Worm (Caenorhabditis elegans) whole organism, L4/young adult: ENCODE results near the gene slc-17.7.

Source experiments
- W03F9.2 ChIP-seq: fragments of 150-350 bp; optimal IDR thresholded peaks from 2 replicates; lab custom pipeline; 2014; ENCODE audit warnings: missing biosample characterization, missing genetic modification characterization
- dao-5 ChIP-seq: sonication (generic microtip); optimal IDR thresholded peaks from 2 replicates; lab custom pipeline; 2016; ENCODE audit warnings: missing genotype, missing genetic modification characterization, moderate library complexity, missing compliant biosample characterization
- him-1 ChIP-seq: sonication (generic microtip); optimal IDR thresholded peaks from 2 replicates; lab custom pipeline; 2016; ENCODE audit warnings: missing genotype, missing genetic modification reagents, missing genetic modification characterization, missing compliant biosample characterization

The slc-17.7 gene

ce11 chrV:9243171-9243996 is 22.9 kb downstream of the slc-17.7 start, which contains the start of gene glo-4:
Gene glo-4 (minus strand): TSS chrV:9243221.
- no peak for TF ChIP-seq him-1 (tag; lab: Kevin White, UChicago)
- no peak for TF ChIP-seq dao-5 (tag; lab: Kevin White, UChicago)
- peak; percentile 13 for TF ChIP-seq W03F9.2

ce11 chrV:9232296-9232695 is 34.0 kb downstream of the slc-17.7 start, which contains the start of gene F07C3.3:
Gene F07C3.3 (minus strand): TSS chrV:9232396.
- no peak for TF ChIP-seq dao-5 (tag; lab: Kevin White, UChicago)
- no peak for TF ChIP-seq him-1 (tag; lab: Kevin White, UChicago)
- no peak for TF ChIP-seq W03F9.2

ce11 chrV:9225675-9226144 is 40.6 kb downstream of the slc-17.7 start, which contains the start of gene F07C3.2:
Gene F07C3.2 (plus strand): TSS chrV:9226094.
- TF ChIP-seq him-1 (tag; lab: Kevin White, UChicago) = peak; percentile 23
- no peak for TF ChIP-seq W03F9.2

- no peak for TF ChIP-seq W03F9.2
- no peak for TF ChIP-seq him-1 (tag; lab: Kevin White, UChicago)
- TF ChIP-seq dao-5 (tag; lab: Kevin White, UChicago) = no peak
These were observed 41.3 kb downstream of the slc-17.7 start for ce11 chrV:9224981-9225380.

- TF ChIP-seq W03F9.2 (no peak), dao-5 (tag; lab: Kevin White, UChicago) (no peak), him-1 (tag; lab: Kevin White, UChicago) (no peak)
These were observed 41.9 kb downstream of the slc-17.7 start for ce11 chrV:9224377-9224776.

- TF ChIP-seq him-1 (tag; lab: Kevin White, UChicago) (no peak), W03F9.2 (no peak), dao-5 (tag; lab: Kevin White, UChicago) (no peak)
These were observed 43.5 kb downstream of the slc-17.7 start for ce11 chrV:9222819-9223218.

- TF ChIP-seq him-1 (tag; lab: Kevin White, UChicago) (no peak), dao-5 (tag; lab: Kevin White, UChicago) (no peak), W03F9.2 (no peak)
These were observed 44.7 kb downstream of the slc-17.7 start, which contains the start of gene grd-6 for ce11 chrV:9221566-9221965. Gene grd-6 (plus strand): TSS chrV:9221866.

ce11 chrV:9220444-9220843 is 45.9 kb downstream of the slc-17.7 start:
- TF ChIP-seq W03F9.2 (no peak), him-1 (tag; lab: Kevin White, UChicago) (no peak), dao-5 (tag; lab: Kevin White, UChicago) (no peak)

ce11 chrV:9219390-9219733 is 46.9 kb downstream of the slc-17.7 start:
- no peak for TF ChIP-seq dao-5 (tag; lab: Kevin White, UChicago)

- TF ChIP-seq dao-5 (tag; lab: Kevin White, UChicago) = no peak
- no peak for TF ChIP-seq W03F9.2
- TF ChIP-seq him-1 (tag; lab: Kevin White, UChicago) = peak; percentile 57
These were observed 47.5 kb downstream of the slc-17.7 start for ce11 chrV:9218655-9219389.

- TF ChIP-seq him-1 (tag; lab: Kevin White, UChicago) (no peak), dao-5 (tag; lab: Kevin White, UChicago) (no peak), W03F9.2 (no peak)
These were observed 48.1 kb downstream of the slc-17.7 start for ce11 chrV:9218214-9218613.

- no peak for TF ChIP-seq W03F9.2
- no peak for TF ChIP-seq him-1 (tag; lab: Kevin White, UChicago)
- no peak for TF ChIP-seq dao-5 (tag; lab: Kevin White, UChicago)
These were observed 49.1 kb downstream of the slc-17.7 start, which contains the start of gene pacs-1 for ce11 chrV:9217158-9217557. Gene pacs-1 (minus strand): TSS chrV:9217258.
